Worm (Caenorhabditis elegans): ENCODE measurements around the gene pes-23.

- TF ChIP-seq ama-1 (optimal IDR thresholded peaks at IDR 0.05): no peak
- no peak for TF ChIP-seq tbx-11 (GFP tag; IDR thresholded peaks at IDR 0.05)
- TF ChIP-seq tra-4 (tag; optimal IDR thresholded peaks at IDR 0.05): no peak
- no peak for TF ChIP-seq tbx-37 (GFP tag; conservative IDR thresholded peaks at IDR 0.05)
- no peak for TF ChIP-seq aly-1 (tag; optimal IDR thresholded peaks at IDR 0.05)
- no peak for TF ChIP-seq B0310.2 (tag; optimal IDR thresholded peaks at IDR 0.05)
- TF ChIP-seq flt-1 (GFP tag; IDR thresholded peaks at IDR 0.05): no peak
- no peak for TF ChIP-seq hmg-4 (GFP tag; optimal IDR thresholded peaks at IDR 0.05)
- no peak for TF ChIP-seq ceh-13 (GFP tag; optimal IDR thresholded peaks at IDR 0.05)
- no peak for TF ChIP-seq pes-1 (GFP tag; IDR thresholded peaks at IDR 0.05)
- TF ChIP-seq hnd-1 (tag; optimal IDR thresholded peaks at IDR 0.05): no peak
- TF ChIP-seq scrt-1 (GFP tag; IDR thresholded peaks at IDR 0.05): no peak
These were observed 8.1 kb upstream of the pes-23 start for ce11 chrX:6893074-6893473.
